Worm (Caenorhabditis elegans) whole organism, mixed stage, embryonic: ENCODE data around the gene srh-41.

Source experiments
- pha-4 ChIP-seq: fragments of 150-350 bp; optimal IDR thresholded peaks from 2 replicates; lab custom pipeline; 2018; ENCODE audit warnings: missing biosample characterization, missing genetic modification reagents, missing genetic modification characterization
- tbx-8 ChIP-seq: fragments of 200-800 bp; sonication (Bioruptor generic); optimal IDR thresholded peaks from 2 replicates; lab custom pipeline; 2018; ENCODE audit warnings: mild to moderate bottlenecking, missing genetic modification characterization, moderate library complexity, missing compliant biosample characterization

DNA sequence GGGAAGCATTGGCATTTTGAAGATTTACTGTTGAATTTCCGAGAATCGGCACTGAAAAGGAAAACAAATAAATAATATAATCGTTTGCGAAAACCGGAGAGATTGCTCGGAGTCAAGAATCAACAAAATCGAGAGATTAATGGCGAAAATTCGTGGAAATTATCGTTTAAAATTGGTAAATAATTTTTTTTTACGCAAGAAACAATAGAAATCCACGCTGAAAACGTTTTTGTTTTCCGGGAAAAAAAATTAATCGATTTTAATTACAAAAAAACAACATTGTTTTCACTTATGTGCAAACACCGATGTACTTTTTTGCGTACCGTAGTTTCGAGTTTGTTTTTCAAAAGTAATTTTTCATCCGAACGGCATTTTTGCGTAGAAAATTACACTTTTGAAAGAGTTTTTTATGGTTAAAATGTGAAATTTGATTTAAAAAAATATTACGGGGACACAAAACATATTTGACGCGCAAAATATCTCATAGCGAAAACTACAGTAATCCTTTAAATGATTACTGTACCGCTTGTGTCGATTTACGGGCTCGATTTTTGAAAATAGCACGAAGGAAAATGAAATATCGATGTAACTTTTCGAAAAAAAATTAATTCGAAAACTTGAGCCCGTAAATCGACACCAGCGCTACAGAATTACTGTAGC is 23.7 kb upstream of the srh-41 start, which contains the start of gene ctl-3:
- TF ChIP-seq tbx-8: no peak
- no peak for TF ChIP-seq pha-4 (tag; lab: Kevin White, UChicago)
